Fruit fly (Drosophila melanogaster) whole organism, pupa: ENCODE measurements around the gene udt.
A peak's percentile ranks its signal among the peaks of the same experiment; 100 is the strongest.

ENCODE experiments used
- CG10348 ChIP-seq: fragments of 200-800 bp; sonication (Bioruptor generic); IDR thresholded peaks from 2 replicates; pipeline ENCODE4 v1.3.6; 2022; ENCODE audit warnings: missing biosample characterization, missing genetic modification characterization
- CG12605 ChIP-seq: fragments of 200-800 bp; sonication (Bioruptor generic); IDR thresholded peaks from 2 replicates; pipeline ENCODE4 v1.3.6; 2022; ENCODE audit warnings: missing biosample characterization, missing genetic modification characterization
- CG13204 ChIP-seq: fragments of 200-800 bp; sonication (Bioruptor generic); optimal IDR thresholded peaks from 2 replicates; lab custom pipeline; 2018; ENCODE audit warnings: missing biosample characterization, mild to moderate bottlenecking, missing genetic modification characterization, moderate library complexity
- CG14655 ChIP-seq: fragments of 200-800 bp; sonication (Bioruptor generic); optimal IDR thresholded peaks from 3 replicates; lab custom pipeline; 2017; ENCODE audit warnings: mild to moderate bottlenecking, missing biosample characterization, missing genetic modification reagents, missing genetic modification characterization
- CG15710 ChIP-seq: fragments of 200-800 bp; sonication (Bioruptor generic); optimal IDR thresholded peaks from 2 replicates; lab custom pipeline; 2018; ENCODE audit warnings: missing biosample characterization, mild to moderate bottlenecking, missing genetic modification characterization, moderate library complexity
- CG17806 ChIP-seq: fragments of 200-800 bp; sonication (Bioruptor generic); optimal IDR thresholded peaks from 2 replicates; lab custom pipeline; 2018; ENCODE audit warnings: missing biosample characterization, mild to moderate bottlenecking, missing genetic modification characterization, moderate library complexity
- CG32121 ChIP-seq: fragments of 200-800 bp; sonication (Bioruptor generic); IDR thresholded peaks from 2 replicates; pipeline ENCODE4 v1.3.6; 2022; ENCODE audit warnings: missing biosample characterization, missing genetic modification characterization
- CG34367 ChIP-seq: fragments of 200-800 bp; sonication (Bioruptor generic); optimal IDR thresholded peaks from 2 replicates; lab custom pipeline; 2018; ENCODE audit warnings: missing biosample characterization, mild to moderate bottlenecking, missing genetic modification characterization
- CG4496 ChIP-seq: fragments of 200-800 bp; sonication (Bioruptor generic); IDR thresholded peaks from 3 replicates; pipeline ENCODE4 v1.3.6; 2022; ENCODE audit warnings: missing biosample characterization, missing genetic modification characterization
- CG8159 ChIP-seq: fragments of 200-800 bp; sonication (Bioruptor generic); optimal IDR thresholded peaks from 3 replicates; lab custom pipeline; 2018; ENCODE audit warnings: missing biosample characterization, mild to moderate bottlenecking, missing genetic modification characterization, moderate library complexity
- CG8301 ChIP-seq: fragments of 200-800 bp; sonication (Bioruptor generic); optimal IDR thresholded peaks from 2 replicates; lab custom pipeline; 2018; ENCODE audit warnings: missing biosample characterization, mild to moderate bottlenecking, missing genetic modification characterization
- CG9948 ChIP-seq: fragments of 200-800 bp; sonication (Bioruptor generic); optimal IDR thresholded peaks from 2 replicates; lab custom pipeline; 2018; ENCODE audit warnings: missing biosample characterization, mild to moderate bottlenecking, missing genetic modification characterization, moderate library complexity
- D1 ChIP-seq: fragments of 200-800 bp; sonication (Bioruptor generic); optimal IDR thresholded peaks from 2 replicates; lab custom pipeline; 2018; ENCODE audit warnings: missing biosample characterization, mild to moderate bottlenecking, missing genetic modification characterization, moderate library complexity
- EcR ChIP-seq: fragments of 200-800 bp; sonication (Bioruptor generic); optimal IDR thresholded peaks from 3 replicates; lab custom pipeline; 2019; ENCODE audit warnings: missing biosample characterization, missing genetic modification characterization, mild to moderate bottlenecking, moderate library complexity, missing genetic modification reagents
- Ets98B ChIP-seq: fragments of 200-800 bp; sonication (Bioruptor generic); IDR thresholded peaks from 2 replicates; pipeline ENCODE4 v1.3.6; 2022; ENCODE audit warnings: missing biosample characterization, missing genetic modification characterization
- Pif1A ChIP-seq: fragments of 200-800 bp; sonication (Bioruptor generic); optimal IDR thresholded peaks from 3 replicates; lab custom pipeline; 2016; ENCODE audit warnings: missing biosample characterization, missing genetic modification characterization
- Pif1B ChIP-seq: fragments of 200-800 bp; sonication (Bioruptor generic); optimal IDR thresholded peaks from 3 replicates; lab custom pipeline; 2016; ENCODE audit warnings: missing biosample characterization, missing genetic modification characterization
- Snoo ChIP-seq: fragments of 200-800 bp; sonication (Bioruptor generic); optimal IDR thresholded peaks from 3 replicates; lab custom pipeline; 2017; ENCODE audit warnings: missing biosample characterization, mild to moderate bottlenecking, missing genetic modification characterization, inconsistent platforms
- fd96Ca ChIP-seq: fragments of 200-800 bp; sonication (Bioruptor generic); IDR thresholded peaks from 3 replicates; pipeline ENCODE4 v1.3.6; 2022; ENCODE audit warnings: missing biosample characterization, missing genetic modification characterization
- gl ChIP-seq: fragments of 200-800 bp; sonication (Bioruptor generic); optimal IDR thresholded peaks from 2 replicates; lab custom pipeline; 2018; ENCODE audit warnings: missing biosample characterization, mild to moderate bottlenecking, missing genetic modification characterization
- rn ChIP-seq: fragments of 200-800 bp; sonication (Bioruptor generic); IDR thresholded peaks from 2 replicates; pipeline ENCODE4 v1.3.6; 2022; ENCODE audit warnings: missing biosample characterization, missing genetic modification characterization

The udt gene

dm6 chr3R:23727657-23728056 lies 35.4 kb downstream of the udt start:
- TF ChIP-seq CG17806 (tag; lab: Kevin White, UChicago) (no peak), CG8159 (tag; lab: Kevin White, UChicago) (no peak), CG34367 (tag; lab: Kevin White, UChicago) (no peak), Pif1A (no peak), CG9948 (tag; lab: Kevin White, UChicago) (no peak)

- peak; percentile 27 for TF ChIP-seq CG34367 (tag; lab: Kevin White, UChicago)
- peak; percentile 75 for TF ChIP-seq Ets98B (GFP tag; lab: Robert Waterston, UW)
- peak; percentile 84 for TF ChIP-seq CG32121 (GFP tag; lab: Robert Waterston, UW)
- TF ChIP-seq CG10348, result no peak
- peak; percentile 69 for TF ChIP-seq CG8159 (tag; lab: Kevin White, UChicago)
- TF ChIP-seq Snoo (tag; lab: Kevin White, UChicago), result peak; percentile 40
- 0 out of 3 replicates have a peak, but pooled peaks have one; percentile 50 for TF ChIP-seq fd96Ca (GFP tag; lab: Robert Waterston, UW)
- peak; percentile 34 for TF ChIP-seq CG17806 (tag; lab: Kevin White, UChicago)
- TF ChIP-seq rn (GFP tag; lab: Robert Waterston, UW), result peak; percentile 33; the same call in 1 of the 2 replicates
- peak; percentile 70 for TF ChIP-seq CG8301 (tag; lab: Kevin White, UChicago)
- peak; percentile 83 for TF ChIP-seq CG4496 (GFP tag; lab: Robert Waterston, UW)
- peak; percentile 67 for TF ChIP-seq CG12605 (GFP tag; lab: Robert Waterston, UW)
- no peak for TF ChIP-seq gl (tag; lab: Kevin White, UChicago)
- TF ChIP-seq Pif1B (GFP tag; lab: Kevin White, UChicago), result peak; percentile 45
- TF ChIP-seq CG15710 (tag; lab: Kevin White, UChicago), result peak; percentile 60
- no peak for TF ChIP-seq CG13204
- TF ChIP-seq Pif1A, result peak; percentile 63
- no peak for TF ChIP-seq D1 (tag; lab: Kevin White, UChicago)
- TF ChIP-seq CG9948 (tag; lab: Kevin White, UChicago), result peak; percentile 63
- peak; percentile 67 for TF ChIP-seq CG14655 (GFP tag; lab: Kevin White, UChicago)
- no peak for TF ChIP-seq EcR (GFP tag; lab: Kevin White, UChicago)
Observed at dm6 chr3R:23726740-23727139, 36.3 kb downstream of the udt start.

dm6 chr3R:23725711-23726349 lies 37.2 kb downstream of the udt start:
- TF ChIP-seq CG8301 (tag; lab: Kevin White, UChicago) (no peak), Pif1B (GFP tag; lab: Kevin White, UChicago) (no peak), D1 (tag; lab: Kevin White, UChicago) (no peak), CG8159 (tag; lab: Kevin White, UChicago) (no peak), CG15710 (tag; lab: Kevin White, UChicago) (no peak), CG12605 (GFP tag; lab: Robert Waterston, UW) (no peak), CG10348 (no peak), CG34367 (tag; lab: Kevin White, UChicago) (no peak), CG13204 (no peak), fd96Ca (GFP tag; lab: Robert Waterston, UW) (no peak), CG32121 (GFP tag; lab: Robert Waterston, UW) (no peak), EcR (GFP tag; lab: Kevin White, UChicago) (no peak)

dm6 chr3R:23724843-23725506 lies 38.1 kb downstream of the udt start:
- TF ChIP-seq CG34367 (tag; lab: Kevin White, UChicago), result no peak
- peak; percentile 61 for TF ChIP-seq EcR (GFP tag; lab: Kevin White, UChicago)
- TF ChIP-seq, all 21 proteins: peak for 1

dm6 chr3R:23723381-23724034 lies 39.6 kb downstream of the udt start:
- TF ChIP-seq Snoo (tag; lab: Kevin White, UChicago), result no peak
- peak; percentile 42 for TF ChIP-seq CG8159 (tag; lab: Kevin White, UChicago)
- TF ChIP-seq CG9948 (tag; lab: Kevin White, UChicago), result no peak
- peak; percentile 60 for TF ChIP-seq Ets98B (GFP tag; lab: Robert Waterston, UW)
- peak; percentile 68 for TF ChIP-seq CG32121 (GFP tag; lab: Robert Waterston, UW)
- peak; percentile 79 for TF ChIP-seq gl (tag; lab: Kevin White, UChicago)
- TF ChIP-seq EcR (GFP tag; lab: Kevin White, UChicago), result peak; percentile 73
- peak; percentile 36 for TF ChIP-seq CG17806 (tag; lab: Kevin White, UChicago)
- peak; percentile 23 for TF ChIP-seq CG15710 (tag; lab: Kevin White, UChicago)
- peak; percentile 55; the same call in 1 of the 3 replicates for TF ChIP-seq CG4496 (GFP tag; lab: Robert Waterston, UW)
- no peak for TF ChIP-seq rn (GFP tag; lab: Robert Waterston, UW)
- TF ChIP-seq CG8301 (tag; lab: Kevin White, UChicago), result peak; percentile 40
- TF ChIP-seq Pif1A, result no peak
- no peak; the same call in 1 of the 2 replicates for TF ChIP-seq CG12605 (GFP tag; lab: Robert Waterston, UW)
- TF ChIP-seq CG14655 (GFP tag; lab: Kevin White, UChicago), result peak; percentile 40
- TF ChIP-seq CG13204, result no peak
- no peak for TF ChIP-seq D1 (tag; lab: Kevin White, UChicago)
- TF ChIP-seq Pif1B (GFP tag; lab: Kevin White, UChicago), result peak; percentile 29
- TF ChIP-seq CG10348, result no peak
- TF ChIP-seq fd96Ca (GFP tag; lab: Robert Waterston, UW), result peak; percentile 56
- peak; percentile 41 for TF ChIP-seq CG34367 (tag; lab: Kevin White, UChicago)
